Worm (Caenorhabditis elegans) whole organism, L3 larva: ENCODE measurements around the gene srh-180.

ENCODE experiments used
- R02D3.7 ChIP-seq: fragments of 150-350 bp; optimal IDR thresholded peaks from 2 replicates; lab custom pipeline; 2014; ENCODE audit warnings: missing biosample characterization, missing genetic modification characterization
- ama-1 ChIP-seq: fragments of 150-350 bp; optimal IDR thresholded peaks from 2 replicates; lab custom pipeline; 2018
- ceh-82 ChIP-seq: fragments of 150-350 bp; optimal IDR thresholded peaks from 2 replicates; lab custom pipeline; 2014; ENCODE audit warnings: missing biosample characterization, missing genetic modification characterization
- elt-1 ChIP-seq: fragments of 150-350 bp; optimal IDR thresholded peaks from 2 replicates; lab custom pipeline; 2014; ENCODE audit warnings: missing biosample characterization, missing genetic modification characterization
- nhr-76 ChIP-seq: fragments of 150-350 bp; sonication (generic microtip); optimal IDR thresholded peaks from 5 replicates; lab custom pipeline; 2014; ENCODE audit warnings: missing biosample characterization, missing genetic modification characterization
- pqm-1 ChIP-seq: fragments of 150-350 bp; optimal IDR thresholded peaks from 2 replicates; lab custom pipeline; 2017; ENCODE audit warnings: missing biosample characterization, missing genetic modification characterization, inconsistent platforms
- skn-1 ChIP-seq: fragments of 150-350 bp; optimal IDR thresholded peaks from 2 replicates; lab custom pipeline; 2014; ENCODE audit warnings: missing biosample characterization, missing genetic modification characterization
- unc-39 ChIP-seq: sonication (generic microtip); optimal IDR thresholded peaks from 4 replicates; lab custom pipeline; 2017; ENCODE audit warnings: missing biosample characterization, missing genetic modification characterization
- unc-62 ChIP-seq: fragments of 150-350 bp; sonication (generic microtip); optimal IDR thresholded peaks from 4 replicates; lab custom pipeline; 2014; ENCODE audit warnings: missing biosample characterization, missing genetic modification reagents, missing genetic modification characterization

DNA sequence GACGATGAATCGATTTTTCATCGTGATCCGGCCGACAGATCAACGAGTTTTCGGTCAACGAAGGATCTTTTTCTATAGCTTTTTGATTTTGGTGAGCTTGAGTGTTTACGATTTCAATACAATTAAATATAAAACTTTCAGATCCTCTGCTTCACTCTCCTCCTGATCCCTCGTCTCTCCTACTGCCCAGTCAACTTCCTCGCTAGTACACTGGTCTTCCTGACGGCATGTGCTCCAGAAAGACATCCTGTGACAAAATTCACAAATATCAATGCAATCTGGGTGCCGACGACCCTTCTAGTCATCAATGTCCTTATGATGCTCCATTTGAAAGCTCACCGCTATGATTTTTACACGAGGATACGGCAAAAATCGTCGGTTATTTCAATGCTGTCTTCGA is 9.0 kb upstream of the srh-180 start:
- TF ChIP-seq ama-1 (no peak), ceh-82 (tag; lab: Kevin White, UChicago) (no peak), nhr-76 (tag; lab: Kevin White, UChicago) (no peak), unc-62 (no peak), pqm-1 (tag; lab: Kevin White, UChicago) (no peak), R02D3.7 (tag; lab: Kevin White, UChicago) (no peak), unc-39 (no peak), skn-1 (no peak), elt-1 (tag; lab: Kevin White, UChicago) (no peak)
